Worm (Caenorhabditis elegans) whole organism, late embryonic: ENCODE data around the gene dyf-17.

Experiments used
- C08G9.2 ChIP-seq: sonication (generic microtip); optimal IDR thresholded peaks from 2 replicates; lab custom pipeline; 2016; ENCODE audit warnings: mild to moderate bottlenecking, missing genetic modification characterization, moderate library complexity, missing compliant biosample characterization
- F13H6.1 ChIP-seq: sonication (generic microtip); optimal IDR thresholded peaks from 2 replicates; lab custom pipeline; 2016; ENCODE audit warnings: missing genetic modification characterization, missing compliant biosample characterization
- K02D7.2 ChIP-seq: sonication (generic microtip); optimal IDR thresholded peaks from 2 replicates; lab custom pipeline; 2017; ENCODE audit warnings: mild to moderate bottlenecking, missing genetic modification characterization, missing compliant biosample characterization
- T23F11.4 ChIP-seq: fragments of 200-800 bp; sonication (Bioruptor generic); optimal IDR thresholded peaks from 2 replicates; lab custom pipeline; 2018; ENCODE audit warnings: mild to moderate bottlenecking, missing genetic modification characterization, missing compliant biosample characterization
- Y22D7AL.16 ChIP-seq: sonication (generic microtip); optimal IDR thresholded peaks from 2 replicates; lab custom pipeline; 2016; ENCODE audit warnings: missing genetic modification characterization, missing compliant biosample characterization
- ahr-1 ChIP-seq: sonication (generic microtip); optimal IDR thresholded peaks from 2 replicates; lab custom pipeline; 2016; ENCODE audit warnings: missing genetic modification characterization, missing compliant biosample characterization
- ceh-14 ChIP-seq: sonication (generic microtip); optimal IDR thresholded peaks from 2 replicates; lab custom pipeline; 2016; ENCODE audit warnings: missing genotype, missing genetic modification characterization, missing compliant biosample characterization
- ceh-19 ChIP-seq: fragments of 200-800 bp; sonication (Bioruptor generic); optimal IDR thresholded peaks from 2 replicates; lab custom pipeline; 2018; ENCODE audit warnings: mild to moderate bottlenecking, missing genetic modification characterization, missing compliant biosample characterization
- ceh-2 ChIP-seq: sonication (generic microtip); optimal IDR thresholded peaks from 2 replicates; lab custom pipeline; 2016; ENCODE audit warnings: missing genotype, missing genetic modification characterization, missing compliant biosample characterization
- ceh-22 ChIP-seq: sonication (generic microtip); optimal IDR thresholded peaks from 2 replicates; lab custom pipeline; 2017; ENCODE audit warnings: missing biosample characterization, missing genetic modification characterization
- ceh-30 ChIP-seq: fragments of 150-350 bp; optimal IDR thresholded peaks from 2 replicates; lab custom pipeline; 2014; ENCODE audit warnings: missing biosample characterization, missing genetic modification characterization
- ceh-31 ChIP-seq: sonication (generic microtip); optimal IDR thresholded peaks from 2 replicates; lab custom pipeline; 2016; ENCODE audit warnings: missing genetic modification characterization, missing compliant biosample characterization
- ceh-45 ChIP-seq: fragments of 200-800 bp; sonication (Bioruptor generic); IDR thresholded peaks from 2 replicates; pipeline ENCODE4 v1.3.6; 2022; ENCODE audit warnings: missing genetic modification reagents, missing genetic modification characterization, missing compliant biosample characterization
- ceh-48 ChIP-seq: sonication (generic microtip); optimal IDR thresholded peaks from 2 replicates; lab custom pipeline; 2016; ENCODE audit warnings: missing genetic modification characterization, inconsistent platforms, missing compliant biosample characterization
- ceh-6 ChIP-seq: fragments of 200-800 bp; sonication (Bioruptor generic); optimal IDR thresholded peaks from 2 replicates; lab custom pipeline; 2018; ENCODE audit warnings: mild to moderate bottlenecking, missing genetic modification characterization, missing compliant biosample characterization
- ceh-9 ChIP-seq: sonication (generic microtip); optimal IDR thresholded peaks from 2 replicates; lab custom pipeline; 2016; ENCODE audit warnings: mild to moderate bottlenecking, missing genetic modification characterization, inconsistent platforms, missing compliant biosample characterization
- elt-2 ChIP-seq: sonication (generic microtip); optimal IDR thresholded peaks from 2 replicates; lab custom pipeline; 2016; ENCODE audit warnings: missing genetic modification reagents, missing genetic modification characterization, missing compliant biosample characterization
- ets-4 ChIP-seq: sonication (generic microtip); optimal IDR thresholded peaks from 2 replicates; lab custom pipeline; 2016; ENCODE audit warnings: missing genetic modification characterization, missing compliant biosample characterization
- eyg-1 ChIP-seq: sonication (generic microtip); optimal IDR thresholded peaks from 2 replicates; lab custom pipeline; 2016; ENCODE audit warnings: missing genotype, missing genetic modification characterization, missing compliant biosample characterization
- fax-1 ChIP-seq: sonication (generic microtip); optimal IDR thresholded peaks from 2 replicates; lab custom pipeline; 2016; ENCODE audit warnings: missing genotype, missing genetic modification characterization, missing compliant biosample characterization
- fkh-10 ChIP-seq: fragments of 150-350 bp; optimal IDR thresholded peaks from 2 replicates; lab custom pipeline; 2014; ENCODE audit warnings: missing biosample characterization, missing genetic modification reagents, missing genetic modification characterization
- fkh-6 ChIP-seq: sonication (generic microtip); optimal IDR thresholded peaks from 2 replicates; lab custom pipeline; 2016; ENCODE audit warnings: missing genetic modification characterization, missing compliant biosample characterization
- gmeb-2 ChIP-seq: sonication (generic microtip); optimal IDR thresholded peaks from 2 replicates; lab custom pipeline; 2016; ENCODE audit warnings: missing genetic modification characterization, inconsistent platforms, missing compliant biosample characterization
- hlh-13 ChIP-seq: fragments of 200-800 bp; sonication (Bioruptor generic); optimal IDR thresholded peaks from 2 replicates; lab custom pipeline; 2018; ENCODE audit warnings: mild to moderate bottlenecking, missing genetic modification characterization, missing compliant biosample characterization
- lim-6 ChIP-seq: sonication (generic microtip); optimal IDR thresholded peaks from 2 replicates; lab custom pipeline; 2016; ENCODE audit warnings: missing genetic modification characterization, missing compliant biosample characterization
- madf-2 ChIP-seq: sonication (generic microtip); optimal IDR thresholded peaks from 2 replicates; lab custom pipeline; 2017; ENCODE audit warnings: missing genetic modification characterization, missing compliant biosample characterization
- nfya-1 ChIP-seq: sonication (generic microtip); optimal IDR thresholded peaks from 2 replicates; lab custom pipeline; 2017; ENCODE audit warnings: missing genetic modification characterization, mild to moderate bottlenecking, missing compliant biosample characterization, antibody characterized with exemption, moderate library complexity
- npax-4 ChIP-seq: sonication (generic microtip); optimal IDR thresholded peaks from 2 replicates; lab custom pipeline; 2016; ENCODE audit warnings: missing genetic modification characterization, missing compliant biosample characterization
- odd-2 ChIP-seq: sonication (generic microtip); optimal IDR thresholded peaks from 2 replicates; lab custom pipeline; 2017; ENCODE audit warnings: antibody characterized with exemption, mild to moderate bottlenecking, missing genetic modification characterization, missing compliant biosample characterization
- pha-2 ChIP-seq: sonication (generic microtip); optimal IDR thresholded peaks from 2 replicates; lab custom pipeline; 2017; ENCODE audit warnings: mild to moderate bottlenecking, missing genetic modification characterization, missing compliant biosample characterization
- pha-4 ChIP-seq: fragments of 150-350 bp; optimal IDR thresholded peaks from 2 replicates; lab custom pipeline; 2018; ENCODE audit warnings: missing biosample characterization, missing genetic modification reagents, missing genetic modification characterization
- pqm-1 ChIP-seq: sonication (generic microtip); optimal IDR thresholded peaks from 2 replicates; lab custom pipeline; 2016; ENCODE audit warnings: missing genetic modification characterization, missing compliant biosample characterization
- ref-2 ChIP-seq: sonication (generic microtip); optimal IDR thresholded peaks from 2 replicates; lab custom pipeline; 2016; ENCODE audit warnings: missing genetic modification characterization, missing compliant biosample characterization
- rnt-1 ChIP-seq: sonication (generic microtip); optimal IDR thresholded peaks from 2 replicates; lab custom pipeline; 2016; ENCODE audit warnings: missing genetic modification characterization, missing compliant biosample characterization
- sdc-2 ChIP-seq: sonication (generic microtip); optimal IDR thresholded peaks from 2 replicates; lab custom pipeline; 2016; ENCODE audit warnings: missing genotype, missing genetic modification characterization, missing compliant biosample characterization
- sox-4 ChIP-seq: sonication (generic microtip); optimal IDR thresholded peaks from 2 replicates; lab custom pipeline; 2017; ENCODE audit warnings: mild to moderate bottlenecking, missing genetic modification characterization, inconsistent platforms, missing compliant biosample characterization
- tbx-2 ChIP-seq: sonication (generic microtip); optimal IDR thresholded peaks from 2 replicates; lab custom pipeline; 2016; ENCODE audit warnings: missing genetic modification characterization, missing compliant biosample characterization
- tbx-7 ChIP-seq: sonication (generic microtip); optimal IDR thresholded peaks from 2 replicates; lab custom pipeline; 2016; ENCODE audit warnings: missing genotype, missing genetic modification characterization, missing compliant biosample characterization
- unc-42 ChIP-seq: sonication (generic microtip); optimal IDR thresholded peaks from 2 replicates; lab custom pipeline; 2016; ENCODE audit warnings: missing genotype, missing genetic modification characterization, missing compliant biosample characterization
- unc-55 ChIP-seq: sonication (generic microtip); optimal IDR thresholded peaks from 2 replicates; lab custom pipeline; 2017; ENCODE audit warnings: missing biosample characterization, missing genetic modification reagents, missing genetic modification characterization
- unc-86 ChIP-seq: sonication (generic microtip); optimal IDR thresholded peaks from 2 replicates; lab custom pipeline; 2016; ENCODE audit warnings: missing genetic modification characterization, missing compliant biosample characterization
- ztf-16 ChIP-seq: sonication (generic microtip); optimal IDR thresholded peaks from 2 replicates; lab custom pipeline; 2017; ENCODE audit warnings: missing genetic modification characterization, missing compliant biosample characterization

The dyf-17 gene

ce11 chrV:19125812-19126211 lies 1.5 kb upstream of the dyf-17 start (continued):
- TF ChIP-seq fkh-10, result no peak
- TF ChIP-seq lim-6, result no peak
- peak; percentile 64 for TF ChIP-seq Y22D7AL.16 (tag; lab: Kevin White, UChicago)
- TF ChIP-seq fax-1 (tag; lab: Kevin White, UChicago), result peak; percentile 50
- TF ChIP-seq eyg-1 (tag; lab: Kevin White, UChicago), result peak; percentile 43
- TF ChIP-seq tbx-7 (tag; lab: Kevin White, UChicago), result no peak
- TF ChIP-seq ztf-16 (tag; lab: Kevin White, UChicago), result peak; percentile 37
- TF ChIP-seq unc-86 (tag; lab: Kevin White, UChicago), result peak; percentile 38
- peak; percentile 66 for TF ChIP-seq gmeb-2 (tag; lab: Kevin White, UChicago)
- TF ChIP-seq ceh-31 (tag; lab: Kevin White, UChicago), result peak; percentile 43
- peak; percentile 34 for TF ChIP-seq rnt-1
- TF ChIP-seq nfya-1 (tag; lab: Kevin White, UChicago), result peak; percentile 53
- TF ChIP-seq ets-4, result no peak
- TF ChIP-seq unc-55, result no peak
- peak; percentile 65 for TF ChIP-seq hlh-13 (GFP tag; lab: Kevin White, UChicago)
- no peak for TF ChIP-seq ceh-22 (tag; lab: Kevin White, UChicago)
- peak; percentile 28 for TF ChIP-seq ahr-1 (tag; lab: Kevin White, UChicago)
- TF ChIP-seq ceh-48 (tag; lab: Kevin White, UChicago), result peak; percentile 69
- TF ChIP-seq tbx-2 (tag; lab: Kevin White, UChicago), result peak; percentile 48
- peak; percentile 58 for TF ChIP-seq T23F11.4 (GFP tag; lab: Kevin White, UChicago)
- TF ChIP-seq ceh-6 (GFP tag; lab: Kevin White, UChicago), result peak; percentile 74
- peak; percentile 50 for TF ChIP-seq fkh-6 (tag; lab: Kevin White, UChicago)
- peak; percentile 79 for TF ChIP-seq ceh-45
- peak; percentile 30 for TF ChIP-seq ceh-2 (tag; lab: Kevin White, UChicago)
- TF ChIP-seq ceh-30 (tag; lab: Kevin White, UChicago), result no peak
- peak; percentile 13 for TF ChIP-seq unc-42
- TF ChIP-seq pha-2 (tag; lab: Kevin White, UChicago), result peak; percentile 93
- peak; percentile 13 for TF ChIP-seq pqm-1 (tag; lab: Kevin White, UChicago)

- TF ChIP-seq ceh-30 (tag; lab: Kevin White, UChicago) (no peak), ceh-22 (tag; lab: Kevin White, UChicago) (no peak), odd-2 (no peak), pha-4 (tag; lab: Kevin White, UChicago) (no peak), ceh-45 (0 out of 2 replicates have a peak, but pooled peaks have one; percentile 15), ref-2 (tag; lab: Kevin White, UChicago) (no peak), T23F11.4 (GFP tag; lab: Kevin White, UChicago) (no peak)
Observed at ce11 chrV:19129497-19130212, 2.3 kb downstream of the dyf-17 start.

- no peak for TF ChIP-seq ceh-9 (tag; lab: Kevin White, UChicago)
- peak; percentile 24 for TF ChIP-seq ceh-48 (tag; lab: Kevin White, UChicago)
Observed at ce11 chrV:19131848-19132401, 4.6 kb downstream of the dyf-17 start.

- no peak for TF ChIP-seq sox-4
- no peak for TF ChIP-seq npax-4 (tag; lab: Kevin White, UChicago)
- TF ChIP-seq ceh-30 (tag; lab: Kevin White, UChicago), result no peak
- no peak for TF ChIP-seq T23F11.4 (GFP tag; lab: Kevin White, UChicago)
- TF ChIP-seq madf-2, result no peak
- TF ChIP-seq ceh-14 (tag; lab: Kevin White, UChicago), result no peak
- no peak for TF ChIP-seq ceh-19 (GFP tag; lab: Kevin White, UChicago)
- TF ChIP-seq fkh-6 (tag; lab: Kevin White, UChicago), result no peak
- no peak for TF ChIP-seq sdc-2
- no peak for TF ChIP-seq F13H6.1 (tag; lab: Kevin White, UChicago)
- TF ChIP-seq ceh-48 (tag; lab: Kevin White, UChicago), result no peak
- TF ChIP-seq C08G9.2 (tag; lab: Kevin White, UChicago), result no peak
- TF ChIP-seq elt-2, result no peak
- no peak for TF ChIP-seq K02D7.2 (tag; lab: Kevin White, UChicago)
- TF ChIP-seq, all 69 proteins: peak for 0
Observed at ce11 chrV:19133507-19133906, 6.2 kb downstream of the dyf-17 start, which contains the start of gene Y39B6A.10. TSS of gene Y39B6A.10 (minus strand) at chrV:19133607.
